Fruit fly (Drosophila melanogaster) Kc167 (cell line): ENCODE data around the gene CG14694.

Experiments used
- Myc ChIP-seq: fragments of >200 bp; optimal IDR thresholded peaks from 2 replicates; lab custom pipeline; 2017; ENCODE audit warnings: missing external identifiers
- Sin3A ChIP-seq: fragments of >200 bp; optimal IDR thresholded peaks from 2 replicates; lab custom pipeline; 2018; ENCODE audit warnings: missing external identifiers
- h ChIP-seq: fragments of >200 bp; optimal IDR thresholded peaks from 3 replicates; lab custom pipeline; 2018; ENCODE audit warnings: missing external identifiers
- insv ChIP-seq: fragments of >200 bp; optimal IDR thresholded peaks from 3 replicates; lab custom pipeline; 2018; ENCODE audit warnings: missing external identifiers
- psq ChIP-seq: fragments of >200 bp; optimal IDR thresholded peaks from 2 replicates; lab custom pipeline; 2017; ENCODE audit warnings: missing external identifiers

- no peak for TF ChIP-seq insv (lab: Kevin White, UChicago)
- no peak for TF ChIP-seq h (lab: Kevin White, UChicago)
- no peak for TF ChIP-seq Myc
- TF ChIP-seq Sin3A (lab: Kevin White, UChicago): no peak
- no peak for TF ChIP-seq psq (lab: Kevin White, UChicago)
These were observed at the start of gene CG14694 for dm6 chr3R:10859713-10860112.
